Worm (Caenorhabditis elegans) whole organism, early embryonic: ENCODE data around the gene pfd-2.

ENCODE experiments used
- ama-1 ChIP-seq: fragments of 150-350 bp; optimal IDR thresholded peaks from 2 replicates; lab custom pipeline; 2014
- pes-1 ChIP-seq: fragments of 200-800 bp; sonication (Bioruptor generic); IDR thresholded peaks from 2 replicates; pipeline ENCODE4 v1.3.6; 2022; ENCODE audit warnings: missing genetic modification reagents, missing genetic modification characterization, missing compliant biosample characterization
- tbx-11 ChIP-seq: fragments of 200-800 bp; sonication (Bioruptor generic); IDR thresholded peaks from 2 replicates; pipeline ENCODE4 v1.3.6; 2022; ENCODE audit warnings: missing genetic modification characterization, missing compliant biosample characterization

DNA sequence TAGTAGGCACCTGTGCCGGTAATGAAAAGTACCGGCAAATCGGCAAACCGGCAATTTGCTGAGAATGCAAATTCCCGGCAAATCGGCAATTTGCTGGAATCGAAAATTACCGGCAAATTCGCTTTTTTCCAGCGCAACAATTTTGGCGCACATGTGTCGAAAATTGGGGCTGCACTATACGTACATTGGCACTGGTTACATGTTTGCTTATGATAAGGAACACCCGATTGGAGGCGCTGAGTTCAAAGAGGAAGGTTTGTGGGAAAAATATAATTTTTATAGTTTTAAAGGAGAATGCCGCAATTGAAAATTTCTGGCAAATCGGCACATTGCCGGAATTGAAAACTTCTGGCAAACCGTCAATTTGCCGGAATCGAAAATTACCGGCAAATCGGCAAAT lies 29.3 kb upstream of the pfd-2 start:
- TF ChIP-seq ama-1: no peak
- no peak for TF ChIP-seq tbx-11 (GFP tag; lab: Robert Waterston, UW)
- no peak for TF ChIP-seq pes-1 (GFP tag; lab: Robert Waterston, UW)
